Fruit fly (Drosophila melanogaster) whole organism, embryonic: Measurements from ENCODE around the gene CG8326.

Experiments used
- Ada2b ChIP-seq: fragments of 200-800 bp; sonication (Bioruptor generic); IDR thresholded peaks from 2 replicates; pipeline ENCODE4 v1.3.6; 2022; ENCODE audit warnings: missing biosample characterization, missing genetic modification characterization
- Atf3 ChIP-seq: fragments of 200-800 bp; sonication (Bioruptor generic); optimal IDR thresholded peaks from 3 replicates; lab custom pipeline; 2016; ENCODE audit warnings: missing biosample characterization, missing genetic modification characterization
- CG1024 ChIP-seq: fragments of 200-800 bp; sonication (Bioruptor generic); IDR thresholded peaks from 2 replicates; pipeline ENCODE4 v1.3.6; 2022; ENCODE audit warnings: missing biosample characterization, missing genetic modification characterization
- CG11504 ChIP-seq: fragments of 200-800 bp; sonication (Bioruptor generic); optimal IDR thresholded peaks from 3 replicates; lab custom pipeline; 2019; ENCODE audit warnings: missing biosample characterization, mild to moderate bottlenecking, missing genetic modification characterization, moderate library complexity
- CG12071 ChIP-seq: fragments of 200-800 bp; sonication (Bioruptor generic); optimal IDR thresholded peaks from 3 replicates; lab custom pipeline; 2018; ENCODE audit warnings: missing biosample characterization, mild to moderate bottlenecking, missing genetic modification characterization
- CG13296 ChIP-seq: fragments of 200-800 bp; sonication (Bioruptor generic); optimal IDR thresholded peaks from 3 replicates; lab custom pipeline; 2018; ENCODE audit warnings: missing biosample characterization, mild to moderate bottlenecking, missing genetic modification characterization
- CG13894 ChIP-seq: fragments of 200-800 bp; sonication (Bioruptor generic); optimal IDR thresholded peaks from 3 replicates; lab custom pipeline; 2018; ENCODE audit warnings: missing biosample characterization, mild to moderate bottlenecking, missing genetic modification characterization, moderate library complexity
- CG15269 ChIP-seq: fragments of 200-800 bp; sonication (Bioruptor generic); optimal IDR thresholded peaks from 2 replicates; lab custom pipeline; 2018; ENCODE audit warnings: missing biosample characterization, mild to moderate bottlenecking, missing genetic modification characterization, moderate library complexity
- CG17912 ChIP-seq: fragments of 200-800 bp; sonication (Bioruptor generic); optimal IDR thresholded peaks from 2 replicates; lab custom pipeline; 2018; ENCODE audit warnings: missing biosample characterization, mild to moderate bottlenecking, missing genetic modification characterization
- CG2202 ChIP-seq: fragments of 200-800 bp; sonication (Bioruptor generic); optimal IDR thresholded peaks from 2 replicates; lab custom pipeline; 2018; ENCODE audit warnings: missing biosample characterization, mild to moderate bottlenecking, missing genetic modification characterization
- CG2678 ChIP-seq: fragments of 200-800 bp; sonication (Bioruptor generic); optimal IDR thresholded peaks from 3 replicates; lab custom pipeline; 2019; ENCODE audit warnings: missing biosample characterization, mild to moderate bottlenecking, missing genetic modification characterization, moderate library complexity
- CG30020 ChIP-seq: fragments of 200-800 bp; optimal IDR thresholded peaks from 2 replicates; lab custom pipeline; 2019; ENCODE audit warnings: missing biosample characterization, mild to moderate bottlenecking, missing genetic modification characterization, moderate library complexity
- CG42726 ChIP-seq: fragments of 200-800 bp; sonication (Bioruptor generic); IDR thresholded peaks from 2 replicates; pipeline ENCODE4 v1.3.6; 2022; ENCODE audit warnings: missing biosample characterization, missing genetic modification characterization; ENCODE audit not compliant: partially characterized antibody
- CG6254 ChIP-seq: fragments of 200-800 bp; sonication (Bioruptor generic); optimal IDR thresholded peaks from 3 replicates; lab custom pipeline; 2017; ENCODE audit warnings: mild to moderate bottlenecking, missing biosample characterization, missing genetic modification reagents, missing genetic modification characterization
- CG6272 ChIP-seq: fragments of 200-800 bp; sonication (Bioruptor generic); IDR thresholded peaks from 2 replicates; pipeline ENCODE4 v1.3.6; 2022; ENCODE audit warnings: missing biosample characterization, missing genetic modification characterization
- CG8290 ChIP-seq, 3 experiments: fragments of 200-800 bp; sonication (Bioruptor generic); optimal IDR thresholded peaks; 2 replicates each; lab custom pipeline; 2016 to 2019; ENCODE audit warnings: missing biosample characterization in 3 of 3, missing genetic modification characterization in 3 of 3, mild to moderate bottlenecking in 2 of 3, moderate library complexity in 1 of 3
- CkIIα-i1 ChIP-seq: fragments of 200-800 bp; sonication (Bioruptor generic); IDR thresholded peaks from 2 replicates; pipeline ENCODE4 v1.3.6; 2022; ENCODE audit warnings: missing biosample characterization, missing genetic modification characterization
- Deaf1 ChIP-seq: fragments of 200-800 bp; optimal IDR thresholded peaks from 3 replicates; lab custom pipeline; 2019; ENCODE audit warnings: missing biosample characterization, mild to moderate bottlenecking, missing genetic modification characterization, moderate library complexity
- Dp ChIP-seq: fragments of 200-800 bp; sonication (Bioruptor generic); optimal IDR thresholded peaks from 2 replicates; lab custom pipeline; 2018; ENCODE audit warnings: missing biosample characterization, mild to moderate bottlenecking, missing genetic modification characterization, moderate library complexity
- Eip74EF ChIP-seq, 2 experiments: fragments of 200-800 bp in 1 of 2; fragments of >200 bp in 1 of 2; sonication (Bioruptor generic) in 1 of 2; optimal IDR thresholded peaks; 2 replicates each; lab custom pipeline; 2017 to 2019; ENCODE audit warnings: missing biosample characterization in 2 of 2, missing genetic modification characterization in 2 of 2, mild to moderate bottlenecking in 1 of 2, moderate library complexity in 1 of 2
- Hr51 ChIP-seq, 2 experiments: fragments of 200-800 bp; sonication (Bioruptor generic); optimal IDR thresholded peaks; 2 replicates in 1 of 2; 3 replicates in 1 of 2; lab custom pipeline; 2016 to 2018; ENCODE audit warnings: missing biosample characterization in 2 of 2, missing genetic modification characterization in 2 of 2, mild to moderate bottlenecking in 1 of 2, moderate library complexity in 1 of 2
- MESR4 ChIP-seq: fragments of 200-800 bp; sonication (Bioruptor generic); optimal IDR thresholded peaks from 2 replicates; lab custom pipeline; 2018; ENCODE audit warnings: missing biosample characterization, mild to moderate bottlenecking, missing genetic modification characterization, moderate library complexity
- Nf-YC ChIP-seq: fragments of 200-800 bp; optimal IDR thresholded peaks from 3 replicates; lab custom pipeline; 2019; ENCODE audit warnings: missing biosample characterization, mild to moderate bottlenecking, missing genetic modification characterization, moderate library complexity
- YL-1 ChIP-seq: fragments of 200-800 bp; sonication (Bioruptor generic); optimal IDR thresholded peaks from 3 replicates; lab custom pipeline; 2017; ENCODE audit warnings: missing biosample characterization, mild to moderate bottlenecking, missing genetic modification characterization
- bab2 ChIP-seq: fragments of 200-800 bp; sonication (Bioruptor generic); optimal IDR thresholded peaks from 2 replicates; lab custom pipeline; 2016; ENCODE audit warnings: missing biosample characterization, missing genetic modification characterization
- crp ChIP-seq, 2 experiments: fragments of 200-800 bp; sonication (Bioruptor generic); optimal IDR thresholded peaks; 2 replicates in 1 of 2; 3 replicates in 1 of 2; lab custom pipeline; 2017; ENCODE audit warnings: missing biosample characterization in 2 of 2, missing genetic modification characterization in 2 of 2, mild to moderate bottlenecking in 1 of 2, moderate library complexity in 1 of 2
- en ChIP-seq: fragments of 200-800 bp; sonication (Bioruptor generic); optimal IDR thresholded peaks from 2 replicates; lab custom pipeline; 2016; ENCODE audit warnings: missing biosample characterization, missing genetic modification characterization
- exex ChIP-seq: fragments of 200-800 bp; sonication (Bioruptor generic); optimal IDR thresholded peaks from 4 replicates; lab custom pipeline; 2018; ENCODE audit warnings: missing biosample characterization, mild to moderate bottlenecking, missing genetic modification characterization, moderate library complexity
- fu2 ChIP-seq: fragments of 200-800 bp; sonication (Bioruptor generic); optimal IDR thresholded peaks from 2 replicates; lab custom pipeline; 2016; ENCODE audit warnings: missing biosample characterization, missing genetic modification characterization
- gcm ChIP-seq: fragments of 200-800 bp; sonication (Bioruptor generic); optimal IDR thresholded peaks from 2 replicates; lab custom pipeline; 2019; ENCODE audit warnings: missing biosample characterization, mild to moderate bottlenecking, missing genetic modification characterization, moderate library complexity
- gfzf ChIP-seq: fragments of 200-800 bp; sonication (Bioruptor generic); optimal IDR thresholded peaks from 2 replicates; lab custom pipeline; 2016; ENCODE audit warnings: missing biosample characterization, mild to moderate bottlenecking, missing genetic modification characterization, moderate library complexity
- grau ChIP-seq: fragments of 200-800 bp; optimal IDR thresholded peaks from 3 replicates; lab custom pipeline; 2019; ENCODE audit warnings: missing biosample characterization, mild to moderate bottlenecking, missing genetic modification characterization, moderate library complexity
- hkb ChIP-seq, 2 experiments: fragments of 200-800 bp in 1 of 2; fragments of >200 bp in 1 of 2; sonication (Bioruptor generic) in 1 of 2; IDR thresholded peaks in 1 of 2; optimal IDR thresholded peaks in 1 of 2; 2 replicates each; pipeline versions ENCODE4 v1.3.6 to Lab custom; 2017 to 2022; ENCODE audit warnings: missing biosample characterization in 1 of 2, missing genetic modification characterization in 1 of 2
- maf-S ChIP-seq: fragments of 200-800 bp; sonication (Bioruptor generic); optimal IDR thresholded peaks from 2 replicates; lab custom pipeline; 2016; ENCODE audit warnings: missing biosample characterization, missing genetic modification characterization
- pan ChIP-seq, 4 experiments: fragments of >200 bp in 3 of 4; fragments of 200-800 bp in 1 of 4; sonication (Bioruptor generic) in 1 of 4; optimal IDR thresholded peaks in 3 of 4; IDR thresholded peaks in 1 of 4; 2 replicates each; pipeline versions ENCODE4 v1.3.6 to Lab custom; 2017 to 2022; ENCODE audit warnings: missing biosample characterization in 2 of 4, missing genetic modification characterization in 2 of 4, mixed read lengths in 1 of 4
- pnt ChIP-seq: fragments of 200-800 bp; sonication (Bioruptor generic); optimal IDR thresholded peaks from 3 replicates; lab custom pipeline; 2016; ENCODE audit warnings: missing biosample characterization, missing genetic modification characterization
- pros ChIP-seq: fragments of 200-800 bp; sonication (Bioruptor generic); optimal IDR thresholded peaks from 3 replicates; lab custom pipeline; 2019; ENCODE audit warnings: missing biosample characterization, mild to moderate bottlenecking, missing genetic modification characterization, moderate library complexity
- scrt ChIP-seq: fragments of 200-800 bp; sonication (Bioruptor generic); optimal IDR thresholded peaks from 2 replicates; lab custom pipeline; 2018; ENCODE audit warnings: missing biosample characterization, mild to moderate bottlenecking, missing genetic modification characterization, moderate library complexity
- sima ChIP-seq: fragments of 200-800 bp; sonication (Bioruptor generic); optimal IDR thresholded peaks from 2 replicates; lab custom pipeline; 2016; ENCODE audit warnings: missing biosample characterization, missing genetic modification characterization
- so ChIP-seq: fragments of 200-800 bp; sonication (Bioruptor generic); IDR thresholded peaks from 3 replicates; pipeline ENCODE4 v1.3.6; 2022; ENCODE audit warnings: missing biosample characterization, missing genetic modification characterization
- sqz ChIP-seq: fragments of 200-800 bp; sonication (Bioruptor generic); optimal IDR thresholded peaks from 3 replicates; lab custom pipeline; 2018; ENCODE audit warnings: missing biosample characterization, mild to moderate bottlenecking, missing genetic modification characterization
- stwl ChIP-seq: fragments of 200-800 bp; sonication (Bioruptor generic); optimal IDR thresholded peaks from 3 replicates; lab custom pipeline; 2018; ENCODE audit warnings: missing biosample characterization, mild to moderate bottlenecking, missing genetic modification characterization, moderate library complexity
- sug ChIP-seq: fragments of 200-800 bp; optimal IDR thresholded peaks from 2 replicates; lab custom pipeline; 2019; ENCODE audit warnings: missing biosample characterization, mild to moderate bottlenecking, missing genetic modification characterization, moderate library complexity
- wek ChIP-seq: fragments of 200-800 bp; sonication (Bioruptor generic); optimal IDR thresholded peaks from 3 replicates; lab custom pipeline; 2018; ENCODE audit warnings: missing biosample characterization, mild to moderate bottlenecking, missing genetic modification characterization, moderate library complexity

The CG8326 gene

dm6 chrX:17627090-17627992 lies 2.0 kb downstream of the CG8326 start, which contains the start of gene stas (continued):
- TF ChIP-seq sima (GFP tag; lab: Kevin White, UChicago) (no peak), crp (GFP tag; optimal IDR thresholded peaks at IDR 0.05; lab: Kevin White, UChicago) (no peak), CG17912 (peak; percentile 26), Dp (GFP tag; lab: Kevin White, UChicago) (peak; percentile 78), CG42726 (GFP tag; lab: Robert Waterston, UW) (0 out of 2 replicates have a peak, but pooled peaks have one; percentile 12), en (GFP tag; lab: Kevin White, UChicago) (no peak), Deaf1 (tag; lab: Kevin White, UChicago) (no peak), Eip74EF (GFP tag; optimal IDR thresholded peaks at IDR 0.05; lab: Kevin White, UChicago) (peak in 1 of 2 experiments; percentile 38), hkb (optimal IDR thresholded peaks at IDR 0.05; lab: Kevin White, UChicago) (no peak), hkb (GFP tag; IDR thresholded peaks at IDR 0.05; lab: Robert Waterston, UW) (no peak), so (no peak), YL-1 (GFP tag; lab: Kevin White, UChicago) (peak; percentile 81), gfzf (GFP tag; lab: Kevin White, UChicago) (peak; percentile 81), CG12071 (GFP tag; lab: Kevin White, UChicago) (no peak), CG8290 (GFP tag; optimal IDR thresholded peaks at IDR 0.05; lab: Kevin White, UChicago) (no peak), CG8290 (tag; optimal IDR thresholded peaks at IDR 0.05; lab: Kevin White, UChicago) (no peak), exex (tag; lab: Kevin White, UChicago) (peak; percentile 40), Nf-YC (tag; lab: Kevin White, UChicago) (peak; percentile 29), CG11504 (tag; lab: Kevin White, UChicago) (peak; percentile 35), CG6272 (GFP tag; lab: Robert Waterston, UW) (no peak), sug (peak; percentile 37), fu2 (GFP tag; lab: Kevin White, UChicago) (no peak), scrt (peak; percentile 31), pnt (GFP tag; lab: Kevin White, UChicago) (no peak), sqz (GFP tag; lab: Kevin White, UChicago) (peak; percentile 81)
- TF ChIP-seq, all 482 proteins: peak for 107

dm6 chrX:17625833-17626232 lies 3.5 kb downstream of the CG8326 start:
- TF ChIP-seq Ada2b (GFP tag; lab: Robert Waterston, UW) (no peak), pros (GFP tag; lab: Kevin White, UChicago) (no peak), maf-S (GFP tag; lab: Kevin White, UChicago) (no peak), gcm (peak; percentile 12), Dp (GFP tag; lab: Kevin White, UChicago) (no peak), stwl (tag; lab: Kevin White, UChicago) (no peak), CG2202 (no peak), sug (peak; percentile 32), CG1024 (GFP tag; lab: Robert Waterston, UW) (no peak), CG42726 (GFP tag; lab: Robert Waterston, UW) (no peak), pan (optimal IDR thresholded peaks at IDR 0.05; lab: Kevin White, UChicago) (no peak), pan (GFP tag; optimal IDR thresholded peaks at IDR 0.05 in 1 of 2, IDR thresholded peaks at IDR 0.05 in 1 of 2) (no peak), CG30020 (tag; lab: Kevin White, UChicago) (no peak), CG15269 (tag; lab: Kevin White, UChicago) (peak; percentile 35), CG6254 (GFP tag; lab: Kevin White, UChicago) (no peak), MESR4 (GFP tag; lab: Kevin White, UChicago) (no peak), CG13296 (GFP tag; lab: Kevin White, UChicago) (peak; percentile 11), CkIIα-i1 (GFP tag; lab: Robert Waterston, UW) (no peak), bab2 (no peak), Hr51 (GFP tag; optimal IDR thresholded peaks at IDR 0.05; lab: Kevin White, UChicago) (peak in 1 of 2 experiments; percentile 23), grau (tag; lab: Kevin White, UChicago) (peak; percentile 10), Atf3 (no peak), CG13894 (tag; lab: Kevin White, UChicago) (peak; percentile 46), wek (no peak), CG2678 (tag; lab: Kevin White, UChicago) (peak; percentile 43)
